Worm (Caenorhabditis elegans) whole organism, L4 larva: ENCODE data around the gene H41C03.2.

ENCODE experiments used
- T20F7.1 ChIP-seq: fragments of 200-800 bp; sonication (Bioruptor generic); optimal IDR thresholded peaks from 2 replicates; lab custom pipeline; 2018; ENCODE audit warnings: mild to moderate bottlenecking, missing genetic modification characterization, missing compliant biosample characterization
- Y105C5A.15 ChIP-seq: fragments of 200-800 bp; sonication (Bioruptor generic); IDR thresholded peaks from 2 replicates; pipeline ENCODE4 v1.3.6; 2022; ENCODE audit warnings: missing genetic modification characterization, missing compliant biosample characterization
- Y75B8A.6 ChIP-seq: fragments of 200-800 bp; sonication (Bioruptor generic); IDR thresholded peaks from 2 replicates; pipeline ENCODE4 v1.3.6; 2022; ENCODE audit warnings: missing genetic modification reagents, missing genetic modification characterization, missing compliant biosample characterization
- ZK546.5 ChIP-seq, 2 experiments: sonication (generic microtip); optimal IDR thresholded peaks; 2 replicates each; lab custom pipeline; 2017; ENCODE audit warnings: missing biosample characterization in 2 of 2, missing genetic modification characterization in 2 of 2
- aha-1 ChIP-seq: fragments of 150-350 bp; peaks from one replicate; lab custom pipeline; 2014; ENCODE audit warnings: missing biosample characterization, missing genetic modification characterization
- aly-2 ChIP-seq: sonication (generic microtip); optimal IDR thresholded peaks from 2 replicates; lab custom pipeline; 2018; ENCODE audit warnings: missing biosample characterization, missing genetic modification characterization
- cey-2 ChIP-seq: sonication (generic microtip); optimal IDR thresholded peaks from 3 replicates; lab custom pipeline; 2017; ENCODE audit warnings: missing genetic modification characterization, mild to moderate bottlenecking, missing compliant biosample characterization, antibody characterized with exemption, borderline replicate concordance; ENCODE audit not compliant: insufficient read depth
- ctbp-1 ChIP-seq: fragments of 200-800 bp; sonication (Bioruptor generic); IDR thresholded peaks from 2 replicates; pipeline ENCODE4 v1.3.6; 2022; ENCODE audit warnings: missing genetic modification reagents, missing genetic modification characterization, missing compliant biosample characterization
- daf-12 ChIP-seq: fragments of 150-350 bp; optimal IDR thresholded peaks from 2 replicates; lab custom pipeline; 2014; ENCODE audit warnings: missing biosample characterization, missing genetic modification reagents, missing genetic modification characterization
- daf-16 ChIP-seq, 3 experiments: sonication (generic microtip); optimal IDR thresholded peaks; 2 replicates each; lab custom pipeline; 2016 to 2017; ENCODE audit warnings: missing genetic modification characterization in 3 of 3, missing genetic modification reagents in 3 of 3, mild to moderate bottlenecking in 2 of 3, missing compliant biosample characterization in 2 of 3, missing biosample characterization in 1 of 3, moderate library complexity in 1 of 3
- daf-8 ChIP-seq: fragments of 200-800 bp; sonication (Bioruptor generic); IDR thresholded peaks from 2 replicates; pipeline ENCODE4 v1.3.6; 2022; ENCODE audit warnings: missing genetic modification characterization, missing compliant biosample characterization
- dmd-6 ChIP-seq: fragments of 200-800 bp; sonication (Bioruptor generic); IDR thresholded peaks from 2 replicates; pipeline ENCODE4 v1.3.6; 2022; ENCODE audit warnings: missing genetic modification reagents, missing genetic modification characterization, missing compliant biosample characterization
- dpl-1 ChIP-seq: fragments of 150-350 bp; optimal IDR thresholded peaks from 2 replicates; lab custom pipeline; 2014; ENCODE audit warnings: missing biosample characterization, missing genetic modification reagents, missing genetic modification characterization
- dve-1 ChIP-seq: sonication (generic microtip); optimal IDR thresholded peaks from 2 replicates; lab custom pipeline; 2017; ENCODE audit warnings: antibody characterized with exemption, mild to moderate bottlenecking, missing genetic modification characterization, missing compliant biosample characterization; ENCODE audit not compliant: insufficient read depth
- egl-43 ChIP-seq: fragments of 200-800 bp; sonication (Bioruptor generic); IDR thresholded peaks from 2 replicates; pipeline ENCODE4 v1.3.6; 2022; ENCODE audit warnings: missing genetic modification reagents, missing genetic modification characterization, missing compliant biosample characterization
- fkh-10 ChIP-seq: fragments of 150-350 bp; optimal IDR thresholded peaks from 2 replicates; lab custom pipeline; 2014; ENCODE audit warnings: missing biosample characterization, missing genetic modification reagents, missing genetic modification characterization
- hif-1 ChIP-seq, 2 experiments: sonication (generic microtip); optimal IDR thresholded peaks; 2 replicates each; lab custom pipeline; 2016 to 2017; ENCODE audit warnings: missing compliant biosample characterization in 2 of 2, missing genetic modification characterization in 2 of 2, missing genetic modification reagents in 2 of 2, missing genotype in 2 of 2, mild to moderate bottlenecking in 1 of 2
- hlh-11 ChIP-seq: fragments of 200-800 bp; sonication (Bioruptor generic); optimal IDR thresholded peaks from 2 replicates; lab custom pipeline; 2018; ENCODE audit warnings: mild to moderate bottlenecking, missing genetic modification characterization, missing compliant biosample characterization
- lin-38 ChIP-seq: fragments of 200-800 bp; sonication (Bioruptor generic); IDR thresholded peaks from 2 replicates; pipeline ENCODE4 v1.3.6; 2022; ENCODE audit warnings: missing genetic modification reagents, missing genetic modification characterization, missing compliant biosample characterization
- lin-39 ChIP-seq: fragments of 150-350 bp; optimal IDR thresholded peaks from 2 replicates; lab custom pipeline; 2014; ENCODE audit warnings: missing biosample characterization, missing genetic modification reagents, missing genetic modification characterization
- mdl-1 ChIP-seq, 2 experiments: fragments of 150-350 bp in 1 of 2; sonication (generic microtip) in 1 of 2; optimal IDR thresholded peaks; 2 replicates each; lab custom pipeline; 2014 to 2017; ENCODE audit warnings: missing biosample characterization in 2 of 2, missing genetic modification characterization in 2 of 2
- mep-1 ChIP-seq: fragments of 150-350 bp; sonication (generic microtip); optimal IDR thresholded peaks from 3 replicates; lab custom pipeline; 2014; ENCODE audit warnings: missing biosample characterization, missing genetic modification characterization
- mes-2 ChIP-seq: sonication (generic microtip); optimal IDR thresholded peaks from 2 replicates; lab custom pipeline; 2016; ENCODE audit warnings: missing genotype, mild to moderate bottlenecking, missing genetic modification characterization, missing compliant biosample characterization; ENCODE audit not compliant: poor library complexity, severe bottlenecking
- mxl-2 ChIP-seq: fragments of 200-800 bp; sonication (Bioruptor generic); conservative IDR thresholded peaks from 2 replicates; pipeline ENCODE4 v1.3.6; 2022; ENCODE audit warnings: missing genetic modification reagents, missing genetic modification characterization, missing compliant biosample characterization
- nhr-102 ChIP-seq: sonication (generic microtip); optimal IDR thresholded peaks from 2 replicates; lab custom pipeline; 2016; ENCODE audit warnings: mild to moderate bottlenecking, missing genetic modification characterization, moderate library complexity, missing compliant biosample characterization
- nhr-28 ChIP-seq: fragments of 150-350 bp; optimal IDR thresholded peaks from 2 replicates; lab custom pipeline; 2014; ENCODE audit warnings: missing biosample characterization, missing genetic modification characterization
- nhr-41 ChIP-seq: fragments of 200-800 bp; sonication (Bioruptor generic); IDR thresholded peaks from 2 replicates; pipeline ENCODE4 v1.3.6; 2022; ENCODE audit warnings: missing genetic modification reagents, missing genetic modification characterization, missing compliant biosample characterization
- nhr-42 ChIP-seq: fragments of 200-800 bp; sonication (Bioruptor generic); IDR thresholded peaks from 2 replicates; pipeline ENCODE4 v1.3.6; 2022; ENCODE audit warnings: missing genetic modification characterization, missing compliant biosample characterization
- nhr-48 ChIP-seq: sonication (generic microtip); optimal IDR thresholded peaks from 2 replicates; lab custom pipeline; 2016; ENCODE audit warnings: mild to moderate bottlenecking, missing genetic modification characterization, missing compliant biosample characterization
- nhr-6 ChIP-seq: fragments of 150-350 bp; optimal IDR thresholded peaks from 2 replicates; lab custom pipeline; 2014; ENCODE audit warnings: missing biosample characterization, missing genetic modification characterization
- nhr-76 ChIP-seq: fragments of 150-350 bp; optimal IDR thresholded peaks from 2 replicates; lab custom pipeline; 2014; ENCODE audit warnings: missing biosample characterization, missing genetic modification characterization
- php-3 ChIP-seq: fragments of 200-800 bp; sonication (Bioruptor generic); IDR thresholded peaks from 2 replicates; pipeline ENCODE4 v1.3.6; 2022; ENCODE audit warnings: missing genetic modification reagents, missing genetic modification characterization, missing compliant biosample characterization
- pqm-1 ChIP-seq: sonication (generic microtip); optimal IDR thresholded peaks from 2 replicates; lab custom pipeline; 2017; ENCODE audit warnings: missing biosample characterization, missing genetic modification characterization
- tag-97 ChIP-seq: fragments of 200-800 bp; sonication (Bioruptor generic); IDR thresholded peaks from 2 replicates; pipeline ENCODE4 v1.3.6; 2022; ENCODE audit warnings: missing genetic modification characterization, missing compliant biosample characterization

H41C03.2 gene

ce11 chrII:5865405-5866308, 13.8 kb upstream of the H41C03.2 start, which contains the start of gene F55C12.19:
Gene F55C12.19, plus strand, starts transcription at chrII:5866139.
- TF ChIP-seq nhr-41 (GFP tag; lab: Robert Waterston, UW) (no peak), egl-43 (no peak), dve-1 (tag; lab: Kevin White, UChicago) (peak; percentile 37), Y105C5A.15 (GFP tag; lab: Robert Waterston, UW) (no peak), mep-1 (tag; lab: Kevin White, UChicago) (peak; percentile 2), ZK546.5 (tag; optimal IDR thresholded peaks at IDR 0.05; lab: Kevin White, UChicago) (no peak), dmd-6 (GFP tag; lab: Robert Waterston, UW) (peak; percentile 59), nhr-42 (GFP tag; lab: Robert Waterston, UW) (no peak), dpl-1 (no peak), mdl-1 (tag; optimal IDR thresholded peaks at IDR 0.05; lab: Kevin White, UChicago) (no peak), hif-1 (tag; optimal IDR thresholded peaks at IDR 0.05; lab: Kevin White, UChicago) (no peak), daf-16 (GFP tag; optimal IDR thresholded peaks at IDR 0.05; lab: Kevin White, UChicago) (no peak), daf-16 (tag; optimal IDR thresholded peaks at IDR 0.05; lab: Kevin White, UChicago) (peak; percentile 86), T20F7.1 (GFP tag; lab: Kevin White, UChicago) (no peak), hlh-11 (no peak), ctbp-1 (GFP tag; lab: Robert Waterston, UW) (no peak), lin-38 (GFP tag; lab: Robert Waterston, UW) (no peak), aha-1 (peak; percentile 97), mes-2 (no peak), daf-12 (tag; lab: Kevin White, UChicago) (no peak), nhr-28 (tag; lab: Kevin White, UChicago) (peak; percentile 39), daf-8 (GFP tag; lab: Robert Waterston, UW) (no peak), php-3 (GFP tag; lab: Robert Waterston, UW) (peak; percentile 54; the same call in 1 of the 2 replicates), nhr-76 (tag; lab: Kevin White, UChicago) (no peak), nhr-6 (tag; lab: Kevin White, UChicago) (peak; percentile 78), tag-97 (GFP tag; lab: Robert Waterston, UW) (no peak), Y75B8A.6 (GFP tag; lab: Robert Waterston, UW) (no peak), mxl-2 (GFP tag; lab: Robert Waterston, UW) (no peak), lin-39 (tag; lab: Kevin White, UChicago) (no peak), pqm-1 (tag; lab: Kevin White, UChicago) (peak; percentile 52)

ce11 chrII:5863893-5864292, 12.0 kb upstream of the H41C03.2 start, which contains the start of gene tag-234:
Gene tag-234, plus strand, starts transcription at chrII:5864193.
- peak; percentile 4 for TF ChIP-seq nhr-28 (tag; lab: Kevin White, UChicago)
- TF ChIP-seq aly-2 (tag; lab: Kevin White, UChicago), result no peak
- no peak for TF ChIP-seq daf-16 (GFP tag; optimal IDR thresholded peaks at IDR 0.05; lab: Kevin White, UChicago)
- peak; percentile 64 for TF ChIP-seq daf-16 (tag; optimal IDR thresholded peaks at IDR 0.05; lab: Kevin White, UChicago)
- no peak for TF ChIP-seq nhr-48 (tag; lab: Kevin White, UChicago)
- no peak for TF ChIP-seq cey-2 (tag; lab: Kevin White, UChicago)
- TF ChIP-seq nhr-6 (tag; lab: Kevin White, UChicago), result peak; percentile 7
- TF ChIP-seq, all 104 proteins: peak for 3

ce11 chrII:5860621-5861020, 8.7 kb upstream of the H41C03.2 start:
- TF ChIP-seq fkh-10 (GFP tag; lab: Kevin White, UChicago) (peak; percentile 87), nhr-102 (tag; lab: Kevin White, UChicago) (no peak)
